Fruit fly (Drosophila melanogaster) whole organism, embryonic: ENCODE measurements around the gene Gyc89Da.

ENCODE experiments used
- CG12659 ChIP-seq: fragments of 200-800 bp; sonication (Bioruptor generic); optimal IDR thresholded peaks from 3 replicates; lab custom pipeline; 2017; ENCODE audit warnings: mild to moderate bottlenecking, missing biosample characterization, missing genetic modification reagents, missing genetic modification characterization
- CG14965 ChIP-seq: fragments of 200-800 bp; sonication (Bioruptor generic); optimal IDR thresholded peaks from 2 replicates; lab custom pipeline; 2016; ENCODE audit warnings: missing biosample characterization, missing genetic modification characterization, borderline replicate concordance
- CG17186 ChIP-seq: fragments of 200-800 bp; sonication (Bioruptor generic); optimal IDR thresholded peaks from 3 replicates; lab custom pipeline; 2017; ENCODE audit warnings: missing biosample characterization, missing genetic modification reagents, missing genetic modification characterization
- CG7928 ChIP-seq: fragments of 200-800 bp; sonication (Bioruptor generic); optimal IDR thresholded peaks from 2 replicates; lab custom pipeline; 2017; ENCODE audit warnings: missing biosample characterization, mild to moderate bottlenecking, missing genetic modification characterization
- CG9215 ChIP-seq: fragments of 200-800 bp; sonication (Bioruptor generic); IDR thresholded peaks from 2 replicates; pipeline ENCODE4 v1.3.6; 2022; ENCODE audit warnings: missing biosample characterization, missing genetic modification characterization
- CG9727 ChIP-seq: fragments of 200-800 bp; sonication (Bioruptor generic); optimal IDR thresholded peaks from 3 replicates; lab custom pipeline; 2017; ENCODE audit warnings: missing biosample characterization, mild to moderate bottlenecking, missing genetic modification characterization
- CG9876 ChIP-seq: fragments of 200-800 bp; sonication (Bioruptor generic); optimal IDR thresholded peaks from 2 replicates; lab custom pipeline; 2016; ENCODE audit warnings: missing biosample characterization, missing genetic modification characterization
- GATAe ChIP-seq: fragments of 200-800 bp; sonication (Bioruptor generic); conservative IDR thresholded peaks from 2 replicates; pipeline ENCODE4 v1.3.6; 2022; ENCODE audit warnings: missing biosample characterization, missing genetic modification characterization
- Neu2 ChIP-seq: fragments of 200-800 bp; sonication (Bioruptor generic); optimal IDR thresholded peaks from 3 replicates; lab custom pipeline; 2016; ENCODE audit warnings: missing biosample characterization, missing genetic modification characterization, borderline replicate concordance
- Stat92E ChIP-seq, 3 experiments: fragments of >200 bp in 2 of 3; fragments of 200-800 bp in 1 of 3; sonication (Bioruptor generic) in 1 of 3; optimal IDR thresholded peaks; 2 replicates each; lab custom pipeline; 2017 to 2019; ENCODE audit warnings: missing biosample characterization in 3 of 3, missing genetic modification characterization in 3 of 3, mild to moderate bottlenecking in 1 of 3, moderate library complexity in 1 of 3
- esg ChIP-seq: fragments of 200-800 bp; sonication (Bioruptor generic); conservative IDR thresholded peaks from 2 replicates; pipeline ENCODE4 v1.3.6; 2022; ENCODE audit warnings: missing biosample characterization, missing genetic modification characterization
- ftz-f1 ChIP-seq: fragments of 200-800 bp; sonication (Bioruptor generic); optimal IDR thresholded peaks from 2 replicates; lab custom pipeline; 2016; ENCODE audit warnings: missing biosample characterization, missing genetic modification characterization
- slou ChIP-seq: fragments of 200-800 bp; sonication (Bioruptor generic); optimal IDR thresholded peaks from 3 replicates; lab custom pipeline; 2016; ENCODE audit warnings: missing biosample characterization, missing genetic modification characterization
- zfh2 ChIP-seq: fragments of 200-800 bp; sonication (Bioruptor generic); optimal IDR thresholded peaks from 2 replicates; lab custom pipeline; 2016; ENCODE audit warnings: missing biosample characterization, missing genetic modification characterization

DNA sequence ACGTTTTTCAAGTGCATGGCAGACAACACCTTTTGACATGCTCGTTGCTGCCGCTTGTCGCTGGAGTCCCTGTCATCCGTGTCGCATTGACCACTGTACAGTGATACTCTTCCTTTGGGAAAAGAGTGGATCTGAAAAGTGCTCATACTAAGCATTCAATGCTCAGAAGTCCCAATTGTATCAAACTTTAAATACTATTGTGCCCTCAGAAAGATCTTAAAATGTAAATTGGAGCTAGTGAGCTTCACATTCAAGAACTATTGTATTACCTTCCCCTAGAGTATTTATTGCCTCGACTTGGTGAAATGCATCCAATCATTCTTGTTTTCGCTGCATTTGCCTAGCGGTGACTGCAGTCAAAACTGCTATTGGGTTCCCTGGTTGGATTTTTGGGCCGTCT is 51.0 kb downstream of the Gyc89Da start:
- no peak for TF ChIP-seq Neu2 (GFP tag; lab: Kevin White, UChicago)
- TF ChIP-seq slou (GFP tag; lab: Kevin White, UChicago), result no peak
- no peak for TF ChIP-seq CG17186
- no peak for TF ChIP-seq CG12659 (GFP tag; lab: Kevin White, UChicago)
- no peak for TF ChIP-seq CG9876 (GFP tag; lab: Kevin White, UChicago)
- no peak for TF ChIP-seq CG7928 (GFP tag; lab: Kevin White, UChicago)
- no peak for TF ChIP-seq CG14965 (GFP tag; lab: Kevin White, UChicago)
- TF ChIP-seq GATAe, result no peak
- TF ChIP-seq esg, result no peak
- TF ChIP-seq CG9727 (GFP tag; lab: Kevin White, UChicago), result no peak
- no peak for TF ChIP-seq zfh2
- no peak for TF ChIP-seq Stat92E (GFP tag; optimal IDR thresholded peaks at IDR 0.05; lab: Kevin White, UChicago)
- TF ChIP-seq ftz-f1 (GFP tag; lab: Kevin White, UChicago), result no peak
- no peak for TF ChIP-seq CG9215
